Worm (Caenorhabditis elegans) whole organism, early embryonic: ENCODE results near the gene nhr-100.

Experiments used
- B0310.2 ChIP-seq: sonication (generic microtip); optimal IDR thresholded peaks from 2 replicates; lab custom pipeline; 2016; ENCODE audit warnings: mild to moderate bottlenecking, missing genetic modification characterization, missing compliant biosample characterization
- F13C5.2 ChIP-seq: sonication (generic microtip); optimal IDR thresholded peaks from 2 replicates; lab custom pipeline; 2017; ENCODE audit warnings: mild to moderate bottlenecking, missing genetic modification characterization, inconsistent platforms, missing compliant biosample characterization
- aly-1 ChIP-seq: sonication (generic microtip); optimal IDR thresholded peaks from 2 replicates; lab custom pipeline; 2016; ENCODE audit warnings: missing genetic modification characterization, missing compliant biosample characterization
- ama-1 ChIP-seq: fragments of 150-350 bp; optimal IDR thresholded peaks from 2 replicates; lab custom pipeline; 2014
- ceh-13 ChIP-seq: fragments of 200-800 bp; sonication (Bioruptor generic); optimal IDR thresholded peaks from 2 replicates; lab custom pipeline; 2018; ENCODE audit warnings: mild to moderate bottlenecking, missing genetic modification characterization, missing compliant biosample characterization
- ceh-36 ChIP-seq: sonication (generic microtip); optimal IDR thresholded peaks from 2 replicates; lab custom pipeline; 2016; ENCODE audit warnings: missing genetic modification characterization, inconsistent platforms, missing compliant biosample characterization
- ets-7 ChIP-seq: sonication (generic microtip); optimal IDR thresholded peaks from 2 replicates; lab custom pipeline; 2016; ENCODE audit warnings: missing genotype, missing genetic modification characterization, missing compliant biosample characterization
- flt-1 ChIP-seq: fragments of 200-800 bp; sonication (Bioruptor generic); IDR thresholded peaks from 2 replicates; pipeline ENCODE4 v1.3.6; 2022; ENCODE audit warnings: missing genetic modification characterization, missing compliant biosample characterization
- hmbx-1 ChIP-seq: sonication (generic microtip); optimal IDR thresholded peaks from 2 replicates; lab custom pipeline; 2016; ENCODE audit warnings: mild to moderate bottlenecking, missing genetic modification characterization, missing compliant biosample characterization
- hmg-4 ChIP-seq: fragments of 200-800 bp; sonication (Bioruptor generic); optimal IDR thresholded peaks from 2 replicates; lab custom pipeline; 2018; ENCODE audit warnings: mild to moderate bottlenecking, missing genetic modification characterization, missing compliant biosample characterization
- hnd-1 ChIP-seq: sonication (generic microtip); optimal IDR thresholded peaks from 2 replicates; lab custom pipeline; 2016; ENCODE audit warnings: missing genetic modification characterization, missing compliant biosample characterization
- pes-1 ChIP-seq: fragments of 200-800 bp; sonication (Bioruptor generic); IDR thresholded peaks from 2 replicates; pipeline ENCODE4 v1.3.6; 2022; ENCODE audit warnings: missing genetic modification reagents, missing genetic modification characterization, missing compliant biosample characterization
- scrt-1 ChIP-seq: fragments of 200-800 bp; sonication (Bioruptor generic); IDR thresholded peaks from 2 replicates; pipeline ENCODE4 v1.3.6; 2022; ENCODE audit warnings: missing genetic modification characterization, missing compliant biosample characterization
- sea-1 ChIP-seq: fragments of 200-800 bp; sonication (Bioruptor generic); conservative IDR thresholded peaks from 2 replicates; pipeline ENCODE4 v1.3.6; 2022; ENCODE audit warnings: missing genetic modification characterization, missing compliant biosample characterization
- tbx-11 ChIP-seq: fragments of 200-800 bp; sonication (Bioruptor generic); IDR thresholded peaks from 2 replicates; pipeline ENCODE4 v1.3.6; 2022; ENCODE audit warnings: missing genetic modification characterization, missing compliant biosample characterization
- tbx-37 ChIP-seq: fragments of 200-800 bp; sonication (Bioruptor generic); conservative IDR thresholded peaks from 2 replicates; pipeline ENCODE4 v1.3.6; 2022; ENCODE audit warnings: missing genetic modification reagents, missing genetic modification characterization, missing compliant biosample characterization
- tra-4 ChIP-seq: sonication (generic microtip); optimal IDR thresholded peaks from 2 replicates; lab custom pipeline; 2017; ENCODE audit warnings: missing genetic modification characterization, missing compliant biosample characterization

Gene nhr-100

DNA sequence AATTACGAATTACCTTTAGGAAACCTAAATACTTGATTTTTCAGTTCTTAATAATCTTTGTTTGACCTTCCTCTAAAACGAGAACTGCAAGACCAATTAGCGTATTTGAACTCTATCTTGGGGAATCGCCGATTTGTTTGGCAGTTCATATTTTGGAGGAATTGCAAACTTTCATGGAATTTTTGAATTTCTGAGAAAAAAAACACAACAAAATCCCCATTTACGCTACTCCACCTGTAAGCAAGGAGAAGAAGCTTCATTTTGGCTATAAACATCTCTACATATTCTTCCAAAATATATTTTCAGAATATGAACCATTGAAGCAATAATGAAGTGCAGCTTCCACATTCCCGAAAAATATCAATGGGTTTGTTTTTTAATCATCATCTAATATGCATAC is 35.6 kb upstream of the nhr-100 start, which contains the start of gene twk-9:
Gene twk-9 (plus strand): TSS at position 301 of the 400 bp plus-strand sequence.
- TF ChIP-seq scrt-1 (GFP tag; lab: Robert Waterston, UW) (no peak), ceh-13 (no peak), ceh-36 (tag; lab: Kevin White, UChicago) (no peak), hnd-1 (tag; lab: Kevin White, UChicago) (no peak), hmg-4 (GFP tag; lab: Kevin White, UChicago) (no peak), aly-1 (tag; lab: Kevin White, UChicago) (no peak), pes-1 (GFP tag; lab: Robert Waterston, UW) (no peak), ama-1 (lab: Kevin White, UChicago) (no peak), tra-4 (tag; lab: Kevin White, UChicago) (no peak), ets-7 (tag; lab: Kevin White, UChicago) (no peak), hmbx-1 (no peak), sea-1 (GFP tag; lab: Robert Waterston, UW) (no peak), tbx-37 (GFP tag; lab: Robert Waterston, UW) (no peak), B0310.2 (tag; lab: Kevin White, UChicago) (no peak), flt-1 (no peak), F13C5.2 (no peak), tbx-11 (GFP tag; lab: Robert Waterston, UW) (no peak)

DNA sequence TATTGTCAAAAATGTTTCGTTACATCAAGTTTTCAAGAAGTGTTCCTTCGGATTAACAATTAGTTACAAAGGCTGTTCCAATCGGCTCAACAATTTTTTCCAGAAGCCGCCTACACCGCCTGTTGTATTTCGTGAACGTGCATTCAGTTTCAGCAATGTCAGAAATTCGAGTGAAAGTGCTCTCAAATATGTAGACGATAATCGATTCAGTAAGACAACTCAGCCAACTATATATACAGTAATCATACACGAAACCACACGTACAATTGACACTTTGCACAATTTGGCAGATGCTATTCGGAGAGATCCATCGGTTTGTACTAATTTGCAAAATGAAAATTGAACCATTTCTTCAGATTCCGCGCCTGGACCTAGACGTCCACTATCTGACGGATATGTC is 32.0 kb upstream of the nhr-100 start:
- TF ChIP-seq B0310.2 (tag; lab: Kevin White, UChicago) (no peak), tbx-11 (GFP tag; lab: Robert Waterston, UW) (no peak), ceh-13 (no peak), hmg-4 (GFP tag; lab: Kevin White, UChicago) (no peak), hmbx-1 (no peak), ceh-36 (tag; lab: Kevin White, UChicago) (no peak), tra-4 (tag; lab: Kevin White, UChicago) (no peak), flt-1 (no peak), sea-1 (GFP tag; lab: Robert Waterston, UW) (no peak), F13C5.2 (no peak), pes-1 (GFP tag; lab: Robert Waterston, UW) (no peak), ama-1 (lab: Kevin White, UChicago) (no peak), scrt-1 (GFP tag; lab: Robert Waterston, UW) (no peak), hnd-1 (tag; lab: Kevin White, UChicago) (no peak)

DNA sequence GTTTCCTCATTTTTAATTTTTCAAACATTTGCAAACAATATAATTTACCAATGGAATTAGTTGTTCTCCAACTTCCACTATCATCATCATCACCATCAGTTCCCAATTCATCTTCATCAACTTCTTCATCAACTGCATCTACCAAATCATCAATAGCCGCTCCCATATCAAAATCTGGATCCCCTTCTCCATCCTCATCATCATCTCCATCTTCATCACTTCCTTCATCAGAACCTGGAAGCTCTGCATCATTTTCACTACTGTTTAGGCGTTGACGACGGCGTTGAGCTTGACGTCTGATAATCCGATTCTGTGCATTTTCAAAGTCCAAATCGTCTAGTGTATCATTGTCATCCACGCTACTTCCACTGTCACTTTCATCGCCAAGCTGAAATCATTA is 30.6 kb upstream of the nhr-100 start:
- TF ChIP-seq flt-1 (no peak), ceh-13 (no peak), pes-1 (GFP tag; lab: Robert Waterston, UW) (no peak), tbx-37 (GFP tag; lab: Robert Waterston, UW) (no peak), ceh-36 (tag; lab: Kevin White, UChicago) (no peak), F13C5.2 (no peak), aly-1 (tag; lab: Kevin White, UChicago) (no peak), B0310.2 (tag; lab: Kevin White, UChicago) (no peak), ets-7 (tag; lab: Kevin White, UChicago) (no peak), hnd-1 (tag; lab: Kevin White, UChicago) (no peak), hmg-4 (GFP tag; lab: Kevin White, UChicago) (no peak)

DNA sequence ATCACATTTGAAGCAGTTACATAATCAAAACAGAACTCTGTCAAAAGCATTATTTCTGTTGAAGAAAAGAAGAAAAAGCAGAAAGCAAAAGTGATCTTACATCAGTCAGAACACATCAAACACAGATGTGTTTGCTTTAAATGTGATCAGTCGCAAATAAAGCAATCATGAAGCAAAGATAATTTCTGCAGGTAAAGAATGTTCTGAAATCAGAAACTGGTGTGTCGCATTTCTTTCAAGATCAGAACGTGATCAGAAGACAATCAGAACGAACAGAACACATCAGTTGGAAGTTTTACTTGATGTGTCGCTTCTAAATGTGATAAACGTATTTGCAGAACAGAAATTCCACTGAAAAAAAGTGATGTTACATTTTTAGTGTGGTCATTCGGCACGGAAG is 29.4 kb upstream of the nhr-100 start:
- TF ChIP-seq ama-1 (lab: Kevin White, UChicago) = no peak
- no peak for TF ChIP-seq flt-1
- TF ChIP-seq ets-7 (tag; lab: Kevin White, UChicago) = no peak

DNA sequence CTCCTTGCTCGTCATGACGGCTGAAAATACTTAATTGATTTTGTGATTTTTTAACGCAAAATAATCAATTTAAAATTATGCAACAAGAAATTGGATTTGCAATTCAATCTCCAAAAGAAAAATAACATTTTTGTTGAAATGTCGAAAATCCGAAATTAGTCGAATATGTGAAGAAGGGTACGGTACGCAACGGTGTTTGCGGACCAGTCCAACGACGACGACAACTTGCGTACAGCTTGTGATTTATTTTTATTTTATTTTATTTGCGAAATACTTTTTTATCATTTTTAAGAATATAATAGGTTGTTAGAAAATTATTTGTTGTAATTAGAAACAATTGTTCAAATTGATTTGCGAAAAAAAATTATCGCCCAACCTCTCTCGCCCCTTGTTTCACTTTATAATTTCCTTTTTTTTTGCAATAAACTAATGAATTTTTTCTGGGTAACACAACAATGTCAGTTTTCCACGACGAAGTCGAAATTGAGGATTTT is 21.7 kb upstream of the nhr-100 start, which contains the start of the genes dcaf-1 and dph-3:
Gene dcaf-1 (minus strand): TSS at position 20 of the 494 bp plus-strand sequence.
Gene dph-3 (plus strand): TSS at position 444 of the 494 bp plus-strand sequence.
- TF ChIP-seq tbx-11 (GFP tag; lab: Robert Waterston, UW) (no peak), ets-7 (tag; lab: Kevin White, UChicago) (no peak), hnd-1 (tag; lab: Kevin White, UChicago) (no peak), tbx-37 (GFP tag; lab: Robert Waterston, UW) (no peak), ceh-13 (no peak), B0310.2 (tag; lab: Kevin White, UChicago) (no peak), hmg-4 (GFP tag; lab: Kevin White, UChicago) (no peak)

ce11 chrIV:9709205-9709604 is 19.3 kb upstream of the nhr-100 start, which contains the start of gene ant-1.3:
Gene ant-1.3 (minus strand): TSS chrIV:9709305.
- TF ChIP-seq tra-4 (tag; lab: Kevin White, UChicago) (no peak), ceh-13 (no peak), ets-7 (tag; lab: Kevin White, UChicago) (no peak), ceh-36 (tag; lab: Kevin White, UChicago) (no peak), F13C5.2 (no peak), hnd-1 (tag; lab: Kevin White, UChicago) (no peak), ama-1 (lab: Kevin White, UChicago) (no peak), hmg-4 (GFP tag; lab: Kevin White, UChicago) (no peak), B0310.2 (tag; lab: Kevin White, UChicago) (no peak), tbx-37 (GFP tag; lab: Robert Waterston, UW) (no peak), aly-1 (tag; lab: Kevin White, UChicago) (no peak), scrt-1 (GFP tag; lab: Robert Waterston, UW) (no peak), pes-1 (GFP tag; lab: Robert Waterston, UW) (no peak), tbx-11 (GFP tag; lab: Robert Waterston, UW) (no peak), flt-1 (no peak), hmbx-1 (no peak), sea-1 (GFP tag; lab: Robert Waterston, UW) (no peak)

- no peak for TF ChIP-seq scrt-1 (GFP tag; lab: Robert Waterston, UW)
Observed at ce11 chrIV:9709887-9710286, 18.6 kb upstream of the nhr-100 start, which contains the start of gene nhr-38. Gene nhr-38 (plus strand): TSS chrIV:9710187.
